Worm (Caenorhabditis elegans): Measurements from ENCODE around the gene pfd-5.

- no peak for TF ChIP-seq W03F9.2 (tag; optimal IDR thresholded peaks at IDR 0.05)
- no peak for TF ChIP-seq him-1 (tag; optimal IDR thresholded peaks at IDR 0.05)
Measured at ce11 chrIII:7181822-7182221, 16.9 kb downstream of the pfd-5 start, which contains the start of gene epg-4.

Measured in whole organism, L4/young adult.